Worm (Caenorhabditis elegans): Measurements from ENCODE around the gene hum-8.

Gene hum-8

ce11 chrIV:440509-440908, at the start of gene hum-8:
Gene hum-8, minus strand, starts transcription at chrIV:440554.
- TF ChIP-seq elt-2 (tag; optimal IDR thresholded peaks at IDR 0.05) = peak; percentile 56
- TF ChIP-seq dmd-4 (tag; optimal IDR thresholded peaks at IDR 0.05; ENCODE audit: borderline replicate concordance) = no peak
- no peak for TF ChIP-seq ceh-48 (tag; optimal IDR thresholded peaks at IDR 0.05)

DNA sequence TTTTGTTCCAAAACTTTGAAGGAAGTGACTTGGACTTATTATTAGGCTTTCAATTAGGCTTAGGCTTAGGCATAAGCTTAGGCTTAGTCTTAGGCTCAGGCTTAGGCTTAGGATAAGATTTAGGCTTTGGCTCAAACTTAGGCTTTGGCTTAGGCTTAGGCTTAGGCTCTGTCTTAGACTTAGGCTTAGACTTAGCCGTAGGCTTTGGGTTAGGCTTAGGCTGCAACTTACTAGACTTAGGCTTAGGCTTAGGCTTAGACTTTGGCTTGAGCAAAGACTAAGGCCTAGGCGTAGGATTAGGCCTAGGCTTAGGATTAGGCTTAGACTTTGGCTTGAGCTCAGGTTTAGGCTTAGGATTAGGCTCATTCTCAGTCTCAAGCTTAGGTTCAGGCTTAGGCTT, 44.4 kb upstream of the hum-8 start:
- TF ChIP-seq unc-86 (tag; optimal IDR thresholded peaks at IDR 0.05) = no peak
- peak; percentile 79 for TF ChIP-seq dve-1 (tag; optimal IDR thresholded peaks at IDR 0.05)

DNA sequence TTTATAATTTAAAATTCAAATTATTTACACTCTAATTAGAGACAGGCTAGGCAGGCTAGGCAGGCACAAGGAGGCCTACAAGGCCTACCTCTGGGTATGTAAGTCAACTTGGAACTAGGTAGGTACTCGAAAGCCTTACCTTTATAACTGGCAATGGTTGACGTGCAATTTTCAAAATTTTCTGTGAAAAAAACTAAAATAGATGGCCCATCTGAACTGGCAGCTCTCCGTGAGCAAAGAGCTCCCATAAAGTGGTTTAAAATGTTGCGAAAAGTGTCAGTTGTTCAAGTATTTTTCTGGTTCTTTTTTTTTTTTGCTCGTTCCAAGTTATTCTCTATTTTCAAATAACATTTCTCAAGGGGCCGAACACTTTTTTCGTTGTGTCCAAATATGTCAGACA, 43.6 kb upstream of the hum-8 start:
- TF ChIP-seq hlh-8 (tag; optimal IDR thresholded peaks at IDR 0.05) = no peak
- no peak for TF ChIP-seq gmeb-2 (tag; optimal IDR thresholded peaks at IDR 0.05)
- TF ChIP-seq ceh-34 (tag; optimal IDR thresholded peaks at IDR 0.05) = no peak
- no peak for TF ChIP-seq ceh-14 (tag; optimal IDR thresholded peaks at IDR 0.05)
- no peak for TF ChIP-seq ahr-1 (tag; optimal IDR thresholded peaks at IDR 0.05)
- TF ChIP-seq rnt-1 (tag; optimal IDR thresholded peaks at IDR 0.05) = no peak
- TF ChIP-seq pax-1 (tag; optimal IDR thresholded peaks at IDR 0.05) = no peak
- no peak for TF ChIP-seq ttx-3 (tag; optimal IDR thresholded peaks at IDR 0.05)
- no peak for TF ChIP-seq ref-2 (tag; optimal IDR thresholded peaks at IDR 0.05)
- no peak for TF ChIP-seq pha-2 (tag; optimal IDR thresholded peaks at IDR 0.05)
- TF ChIP-seq Y22D7AL.16 (tag; optimal IDR thresholded peaks at IDR 0.05) = no peak
- no peak for TF ChIP-seq ets-4 (tag; optimal IDR thresholded peaks at IDR 0.05)
- TF ChIP-seq syd-9 (tag; optimal IDR thresholded peaks at IDR 0.05) = no peak
- no peak for TF ChIP-seq elt-4 (tag; optimal IDR thresholded peaks at IDR 0.05)
- no peak for TF ChIP-seq pat-9 (tag; optimal IDR thresholded peaks at IDR 0.05)
- no peak for TF ChIP-seq pag-3 (tag; optimal IDR thresholded peaks at IDR 0.05; ENCODE audit: borderline replicate concordance)

DNA sequence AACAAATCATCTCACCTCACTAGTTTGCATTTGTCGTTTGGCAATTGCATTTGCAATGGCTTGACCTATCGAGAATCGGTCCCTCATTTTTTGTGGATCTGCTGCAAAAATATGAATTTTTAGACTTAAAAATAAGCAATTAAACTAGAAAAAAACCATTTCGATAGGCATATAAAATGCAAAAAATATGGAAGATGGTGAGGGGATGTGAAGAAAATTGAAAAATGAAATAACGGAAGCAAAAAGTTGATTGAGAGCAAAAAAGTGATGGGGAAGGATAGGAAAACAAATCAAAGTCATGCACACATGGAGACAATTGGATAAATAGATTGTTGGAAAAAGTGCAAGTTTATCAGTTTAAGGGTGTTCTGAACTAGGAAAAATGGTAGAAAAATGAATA, 40.7 kb upstream of the hum-8 start, which contains the start of gene npr-37:
Gene npr-37 (minus strand): TSS at position 101 of the 400 bp plus-strand sequence.
- TF ChIP-seq F13H6.1 (tag; optimal IDR thresholded peaks at IDR 0.05) (no peak), K09A11.1 (tag; optimal IDR thresholded peaks at IDR 0.05; ENCODE audit: insufficient read depth) (no peak), sdc-2 (tag; optimal IDR thresholded peaks at IDR 0.05) (no peak), hlh-13 (GFP tag; optimal IDR thresholded peaks at IDR 0.05) (no peak), rnt-1 (tag; optimal IDR thresholded peaks at IDR 0.05) (no peak), madf-2 (tag; optimal IDR thresholded peaks at IDR 0.05) (no peak), hlh-15 (tag; optimal IDR thresholded peaks at IDR 0.05) (no peak), mec-3 (tag; optimal IDR thresholded peaks at IDR 0.05; ENCODE audit: borderline replicate concordance) (no peak), fkh-6 (tag; optimal IDR thresholded peaks at IDR 0.05) (no peak), hlh-8 (tag; optimal IDR thresholded peaks at IDR 0.05) (no peak), pax-1 (tag; optimal IDR thresholded peaks at IDR 0.05) (no peak), ceh-24 (tag; optimal IDR thresholded peaks at IDR 0.05) (no peak)

- TF ChIP-seq unc-55 (GFP tag; optimal IDR thresholded peaks at IDR 0.05) (no peak), pat-9 (tag; optimal IDR thresholded peaks at IDR 0.05) (no peak), eyg-1 (tag; optimal IDR thresholded peaks at IDR 0.05) (no peak), ceh-18 (tag; optimal IDR thresholded peaks at IDR 0.05) (no peak), ceh-2 (tag; optimal IDR thresholded peaks at IDR 0.05) (no peak), dve-1 (tag; optimal IDR thresholded peaks at IDR 0.05) (no peak), pqm-1 (tag; optimal IDR thresholded peaks at IDR 0.05) (no peak), syd-9 (tag; optimal IDR thresholded peaks at IDR 0.05) (no peak)
Measured at ce11 chrIV:468307-468706, 28.0 kb upstream of the hum-8 start.

- TF ChIP-seq hlh-8 (tag; optimal IDR thresholded peaks at IDR 0.05) (no peak), pros-1 (tag; optimal IDR thresholded peaks at IDR 0.05) (no peak), rnt-1 (tag; optimal IDR thresholded peaks at IDR 0.05) (no peak), ceh-45 (GFP tag; IDR thresholded peaks at IDR 0.05) (no peak), sox-2 (GFP tag; IDR thresholded peaks at IDR 0.05) (no peak), gmeb-2 (tag; optimal IDR thresholded peaks at IDR 0.05) (no peak), C08G9.2 (tag; optimal IDR thresholded peaks at IDR 0.05) (no peak), ama-1 (optimal IDR thresholded peaks at IDR 0.05) (no peak), ceh-48 (tag; optimal IDR thresholded peaks at IDR 0.05) (no peak), hlh-30 (tag; optimal IDR thresholded peaks at IDR 0.05; ENCODE audit: insufficient read depth) (no peak), npax-4 (tag; optimal IDR thresholded peaks at IDR 0.05) (no peak), nfya-1 (tag; optimal IDR thresholded peaks at IDR 0.05) (no peak), ttx-3 (tag; optimal IDR thresholded peaks at IDR 0.05) (no peak), pax-1 (tag; optimal IDR thresholded peaks at IDR 0.05) (no peak), ets-4 (tag; optimal IDR thresholded peaks at IDR 0.05) (no peak)
Measured at ce11 chrIV:467291-467690, 26.9 kb upstream of the hum-8 start.

All from whole organism, late embryonic.